Fruit fly (Drosophila melanogaster): Measurements from ENCODE around the gene Septin2.

Septin2 gene

DNA sequence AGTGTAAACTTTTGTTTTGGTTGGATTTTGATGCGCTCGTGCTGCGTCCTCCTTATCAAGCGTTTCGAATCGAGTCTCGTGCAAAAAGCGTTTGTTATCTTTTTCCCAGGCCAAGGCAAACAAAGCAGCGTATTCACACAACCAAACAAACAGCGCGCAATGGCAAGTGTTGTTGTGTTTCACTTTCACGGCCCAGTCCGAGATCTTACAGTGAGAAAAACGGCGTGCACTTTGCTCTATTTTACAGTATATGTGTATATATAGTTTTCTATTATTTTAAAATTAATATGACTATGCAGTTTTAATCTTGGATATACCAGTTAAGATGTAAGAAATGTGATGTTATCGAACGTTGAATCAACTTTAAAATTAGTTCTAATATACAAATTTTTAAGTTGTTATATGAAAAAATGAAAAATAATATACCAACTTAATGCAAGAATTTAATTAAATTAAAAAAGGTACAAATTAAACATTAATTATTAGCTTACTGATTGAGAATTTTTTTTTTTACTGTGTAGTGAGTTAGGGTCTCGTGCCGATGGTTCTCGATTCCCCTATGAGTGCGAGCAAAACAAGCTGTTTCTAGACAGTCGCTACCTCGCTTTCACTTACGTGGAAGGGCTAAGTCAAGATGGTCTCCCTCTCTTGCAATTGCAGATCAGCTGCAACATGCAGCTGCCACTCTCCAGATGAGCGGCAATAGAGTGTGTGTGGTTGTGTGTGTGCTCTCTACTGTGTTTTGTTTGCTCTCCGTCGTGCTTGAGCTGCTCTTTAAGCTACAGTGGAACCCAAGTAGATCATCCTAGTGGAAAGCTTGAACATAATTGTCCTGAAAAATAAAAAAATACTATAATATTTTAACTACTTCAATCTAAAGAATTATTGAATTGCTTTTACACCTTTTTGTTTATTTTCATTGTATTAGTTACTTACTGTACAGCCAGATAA is 6.3 kb upstream of the Septin2 start (continued):
- TF ChIP-seq Adf1 (GFP tag; IDR thresholded peaks at IDR 0.05): no peak; the same call in 1 of the 2 replicates
- no peak for TF ChIP-seq pb (GFP tag; optimal IDR thresholded peaks at IDR 0.05)
- peak; percentile 42; the same call in 1 of the 2 replicates for TF ChIP-seq ro (GFP tag; IDR thresholded peaks at IDR 0.05)
- TF ChIP-seq Abd-B (GFP tag; optimal IDR thresholded peaks at IDR 0.05): peak; percentile 92
- TF ChIP-seq CG10462 (GFP tag; optimal IDR thresholded peaks at IDR 0.05): peak; percentile 76
- TF ChIP-seq CG6272 (GFP tag; IDR thresholded peaks at IDR 0.05): peak; percentile 63
- TF ChIP-seq slbo (GFP tag; IDR thresholded peaks at IDR 0.05): peak; percentile 76
- no peak for TF ChIP-seq Dp (GFP tag; optimal IDR thresholded peaks at IDR 0.05)
- peak; percentile 72 for TF ChIP-seq fd3F (GFP tag; optimal IDR thresholded peaks at IDR 0.05)
- TF ChIP-seq nom (GFP tag; optimal IDR thresholded peaks at IDR 0.05): peak; percentile 88
- TF ChIP-seq CG12155 (GFP tag; optimal IDR thresholded peaks at IDR 0.05): peak; percentile 77
- TF ChIP-seq kni (GFP tag; optimal IDR thresholded peaks at IDR 0.05): peak; percentile 23
- TF ChIP-seq z (GFP tag; IDR thresholded peaks at IDR 0.05): no peak
- peak; percentile 72 for TF ChIP-seq CG5245 (GFP tag; optimal IDR thresholded peaks at IDR 0.05)
- peak; percentile 62 for TF ChIP-seq psq (GFP tag; optimal IDR thresholded peaks at IDR 0.05)
- peak; percentile 96 for TF ChIP-seq fd96Cb (tag; optimal IDR thresholded peaks at IDR 0.05)
- TF ChIP-seq hbn (GFP tag; IDR thresholded peaks at IDR 0.05; ENCODE audit: partially characterized antibody): no peak
- TF ChIP-seq CG16863 (GFP tag; optimal IDR thresholded peaks at IDR 0.05): no peak
- no peak for TF ChIP-seq Sin3A (optimal IDR thresholded peaks at IDR 0.05)
- peak; percentile 89 for TF ChIP-seq CG10147 (GFP tag; optimal IDR thresholded peaks at IDR 0.05)
- peak in 1 of 2 experiments; percentile 92 for TF ChIP-seq Hr51 (GFP tag; optimal IDR thresholded peaks at IDR 0.05)
- peak; percentile 91 for TF ChIP-seq Oli (tag; optimal IDR thresholded peaks at IDR 0.05)
- no peak for TF ChIP-seq HLH4C (GFP tag; IDR thresholded peaks at IDR 0.05; ENCODE audit: partially characterized antibody)
- peak; percentile 58; the same call in 2 of the 4 replicates for TF ChIP-seq Gug (GFP tag; IDR thresholded peaks at IDR 0.05)
- TF ChIP-seq CG2875 (GFP tag; optimal IDR thresholded peaks at IDR 0.05): peak; percentile 85
- no peak for TF ChIP-seq tna (GFP tag; IDR thresholded peaks at IDR 0.05; ENCODE audit: partially characterized antibody)
- TF ChIP-seq CG1832 (GFP tag; optimal IDR thresholded peaks at IDR 0.05): peak; percentile 59
- peak; percentile 54 for TF ChIP-seq CG1603 (tag; optimal IDR thresholded peaks at IDR 0.05)
- peak; percentile 22 for TF ChIP-seq CG3995 (GFP tag; optimal IDR thresholded peaks at IDR 0.05)
- TF ChIP-seq CG4404 (GFP tag; IDR thresholded peaks at IDR 0.05): peak; percentile 81
- no peak for TF ChIP-seq zen2 (GFP tag; IDR thresholded peaks at IDR 0.05; ENCODE audit: partially characterized antibody)
- peak; percentile 98 for TF ChIP-seq CG17361 (GFP tag; IDR thresholded peaks at IDR 0.05)
- TF ChIP-seq CG12219 (GFP tag; optimal IDR thresholded peaks at IDR 0.05): peak; percentile 41
- peak; percentile 81 for TF ChIP-seq CG7357 (GFP tag; IDR thresholded peaks at IDR 0.05)
- TF ChIP-seq CG18599 (GFP tag; optimal IDR thresholded peaks at IDR 0.05): peak; percentile 85
- peak; percentile 10; the same call in 2 of the 3 replicates for TF ChIP-seq B-H1 (GFP tag; IDR thresholded peaks at IDR 0.05)
- TF ChIP-seq CG2202 (tag; optimal IDR thresholded peaks at IDR 0.05): peak; percentile 81
- TF ChIP-seq knrl (GFP tag; IDR thresholded peaks at IDR 0.05; ENCODE audit: partially characterized antibody): no peak
- TF ChIP-seq zen (tag; optimal IDR thresholded peaks at IDR 0.05): peak; percentile 94
- peak; percentile 43 for TF ChIP-seq CG4617 (GFP tag; optimal IDR thresholded peaks at IDR 0.05; ENCODE audit: borderline replicate concordance)
- TF ChIP-seq CG18764 (GFP tag; optimal IDR thresholded peaks at IDR 0.05): peak; percentile 79
- TF ChIP-seq cad (GFP tag; optimal IDR thresholded peaks at IDR 0.05): no peak
- 0 out of 2 replicates have a peak, but pooled peaks have one; percentile 14 for TF ChIP-seq Doc2 (GFP tag; IDR thresholded peaks at IDR 0.05)
- TF ChIP-seq dpn (GFP tag; optimal IDR thresholded peaks at IDR 0.05): peak in 1 of 2 experiments; percentile 77
- TF ChIP-seq emc (GFP tag; optimal IDR thresholded peaks at IDR 0.05): no peak
- peak; percentile 7; the same call in 1 of the 3 replicates for TF ChIP-seq CG6175 (GFP tag; IDR thresholded peaks at IDR 0.05)
- peak; percentile 72 for TF ChIP-seq CG15011 (GFP tag; optimal IDR thresholded peaks at IDR 0.05)
